Worm (Caenorhabditis elegans) whole organism, L1 larva: Measurements from ENCODE around the gene frpr-14.

Experiments
- C04F5.9 ChIP-seq: sonication (generic microtip); optimal IDR thresholded peaks from 2 replicates; lab custom pipeline; 2016; ENCODE audit warnings: missing genetic modification characterization, missing compliant biosample characterization
- C34B4.2 ChIP-seq: sonication (generic microtip); optimal IDR thresholded peaks from 2 replicates; lab custom pipeline; 2017; ENCODE audit warnings: mild to moderate bottlenecking, missing genetic modification characterization, missing compliant biosample characterization
- F16B12.6 ChIP-seq: fragments of 150-350 bp; optimal IDR thresholded peaks from 2 replicates; lab custom pipeline; 2014; ENCODE audit warnings: missing biosample characterization, missing genetic modification characterization
- alr-1 ChIP-seq: fragments of 200-800 bp; sonication (Bioruptor generic); optimal IDR thresholded peaks from 2 replicates; lab custom pipeline; 2018; ENCODE audit warnings: borderline replicate concordance, mild to moderate bottlenecking, missing genetic modification characterization, missing compliant biosample characterization
- blmp-1 ChIP-seq: fragments of 150-350 bp; optimal IDR thresholded peaks from 2 replicates; lab custom pipeline; 2014; ENCODE audit warnings: missing biosample characterization, missing genetic modification characterization
- ceh-82 ChIP-seq, 3 experiments: fragments of 150-350 bp in 1 of 3; sonication (generic microtip) in 2 of 3; optimal IDR thresholded peaks; 2 replicates each; lab custom pipeline; 2014 to 2017; ENCODE audit warnings: missing biosample characterization in 3 of 3, missing genetic modification characterization in 3 of 3
- ceh-88 ChIP-seq: fragments of 200-800 bp; sonication (Bioruptor generic); IDR thresholded peaks from 2 replicates; pipeline ENCODE4 v1.3.6; 2022; ENCODE audit warnings: missing genetic modification characterization, missing compliant biosample characterization
- ceh-90 ChIP-seq: sonication (generic microtip); optimal IDR thresholded peaks from 2 replicates; lab custom pipeline; 2016; ENCODE audit warnings: missing genetic modification characterization, missing compliant biosample characterization
- dpl-1 ChIP-seq, 3 experiments: fragments of 150-350 bp in 2 of 3; sonication (generic microtip) in 1 of 3; optimal IDR thresholded peaks; 2 replicates each; lab custom pipeline; 2014 to 2017; ENCODE audit warnings: missing biosample characterization in 3 of 3, missing genetic modification characterization in 3 of 3, missing genetic modification reagents in 3 of 3
- efl-1 ChIP-seq, 4 experiments: fragments of 150-350 bp; optimal IDR thresholded peaks in 3 of 4; peaks in 1 of 4; 1 replicate in 1 of 4; 2 replicates in 3 of 4; lab custom pipeline; 2014; ENCODE audit warnings: missing biosample characterization in 2 of 4, missing genetic modification characterization in 2 of 4, missing genetic modification reagents in 2 of 4
- egl-13 ChIP-seq: sonication (generic microtip); optimal IDR thresholded peaks from 2 replicates; lab custom pipeline; 2016; ENCODE audit warnings: missing genotype, missing genetic modification reagents, missing genetic modification characterization, missing compliant biosample characterization
- egl-27 ChIP-seq, 2 experiments: fragments of 150-350 bp in 1 of 2; sonication (generic microtip); optimal IDR thresholded peaks; 3 replicates each; lab custom pipeline; 2017 to 2018; ENCODE audit warnings: missing biosample characterization in 2 of 2, missing genetic modification characterization in 2 of 2, missing genetic modification reagents in 2 of 2
- ets-5 ChIP-seq: fragments of 200-800 bp; sonication (Bioruptor generic); IDR thresholded peaks from 2 replicates; pipeline ENCODE4 v1.3.6; 2022; ENCODE audit warnings: missing genetic modification characterization, missing compliant biosample characterization
- fkh-4 ChIP-seq: sonication (generic microtip); optimal IDR thresholded peaks from 2 replicates; lab custom pipeline; 2016; ENCODE audit warnings: missing compliant biosample characterization, missing genetic modification characterization, borderline replicate concordance
- fkh-8 ChIP-seq: sonication (generic microtip); optimal IDR thresholded peaks from 2 replicates; lab custom pipeline; 2016; ENCODE audit warnings: mild to moderate bottlenecking, missing genetic modification characterization, missing compliant biosample characterization
- grh-1 ChIP-seq: fragments of 200-800 bp; sonication (Bioruptor generic); IDR thresholded peaks from 2 replicates; pipeline ENCODE4 v1.3.6; 2022; ENCODE audit warnings: missing genetic modification reagents, missing genetic modification characterization, missing compliant biosample characterization
- irx-1 ChIP-seq: sonication (generic microtip); optimal IDR thresholded peaks from 2 replicates; lab custom pipeline; 2016; ENCODE audit warnings: missing genetic modification characterization, missing compliant biosample characterization
- lin-15B ChIP-seq: fragments of 150-350 bp; sonication (generic microtip); optimal IDR thresholded peaks from 3 replicates; lab custom pipeline; 2014; ENCODE audit warnings: missing biosample characterization, missing genetic modification characterization
- lin-35 ChIP-seq, 2 experiments: fragments of 150-350 bp; optimal IDR thresholded peaks; 2 replicates each; lab custom pipeline; 2014; ENCODE audit warnings: missing biosample characterization in 2 of 2, missing genetic modification characterization in 2 of 2, missing genetic modification reagents in 2 of 2
- lir-3 ChIP-seq: sonication (generic microtip); optimal IDR thresholded peaks from 2 replicates; lab custom pipeline; 2016; ENCODE audit warnings: mild to moderate bottlenecking, missing genetic modification characterization, moderate library complexity, missing compliant biosample characterization; ENCODE audit not compliant: poor library complexity
- lsy-2 ChIP-seq, 2 experiments: fragments of 150-350 bp; optimal IDR thresholded peaks; 2 replicates each; lab custom pipeline; 2014; ENCODE audit warnings: missing biosample characterization in 2 of 2, missing genetic modification characterization in 2 of 2
- nhr-11 ChIP-seq: fragments of 150-350 bp; optimal IDR thresholded peaks from 2 replicates; lab custom pipeline; 2014; ENCODE audit warnings: missing biosample characterization, missing genetic modification characterization
- nhr-20 ChIP-seq: sonication (generic microtip); optimal IDR thresholded peaks from 2 replicates; lab custom pipeline; 2016; ENCODE audit warnings: mild to moderate bottlenecking, missing genetic modification characterization, missing compliant biosample characterization
- nhr-76 ChIP-seq: sonication (generic microtip); optimal IDR thresholded peaks from 2 replicates; lab custom pipeline; 2017; ENCODE audit warnings: missing biosample characterization, missing genetic modification characterization
- nhr-77 ChIP-seq: fragments of 150-350 bp; optimal IDR thresholded peaks from 2 replicates; lab custom pipeline; 2014; ENCODE audit warnings: missing biosample characterization, missing genetic modification characterization
- nhr-85 ChIP-seq: sonication (generic microtip); peaks from one replicate; lab custom pipeline; 2016; ENCODE audit warnings: missing genetic modification characterization, inconsistent platforms, missing compliant biosample characterization
- pag-3 ChIP-seq: sonication (generic microtip); optimal IDR thresholded peaks from 2 replicates; lab custom pipeline; 2017; ENCODE audit warnings: missing genetic modification characterization, mild to moderate bottlenecking, missing compliant biosample characterization, antibody characterized with exemption, borderline replicate concordance; ENCODE audit not compliant: insufficient read depth
- rnt-1 ChIP-seq: sonication (generic microtip); optimal IDR thresholded peaks from 2 replicates; lab custom pipeline; 2016; ENCODE audit warnings: mild to moderate bottlenecking, missing genetic modification characterization, moderate library complexity, missing compliant biosample characterization
- skn-1 ChIP-seq: fragments of 150-350 bp; optimal IDR thresholded peaks from 2 replicates; lab custom pipeline; 2014; ENCODE audit warnings: missing biosample characterization, missing genetic modification characterization
- snpc-4 ChIP-seq: fragments of 150-350 bp; optimal IDR thresholded peaks from 2 replicates; lab custom pipeline; 2014; ENCODE audit warnings: missing biosample characterization, missing genetic modification characterization
- snu-23 ChIP-seq: sonication (generic microtip); optimal IDR thresholded peaks from 2 replicates; lab custom pipeline; 2016; ENCODE audit warnings: missing genetic modification characterization, missing compliant biosample characterization
- swsn-7 ChIP-seq: sonication (generic microtip); optimal IDR thresholded peaks from 2 replicates; lab custom pipeline; 2016; ENCODE audit warnings: missing genetic modification characterization, missing compliant biosample characterization
- unc-62 ChIP-seq: fragments of 150-350 bp; optimal IDR thresholded peaks from 2 replicates; lab custom pipeline; 2014; ENCODE audit warnings: missing biosample characterization, missing genetic modification reagents, missing genetic modification characterization
- unc-98 ChIP-seq: fragments of 200-800 bp; sonication (Bioruptor generic); IDR thresholded peaks from 2 replicates; pipeline ENCODE4 v1.3.6; 2022; ENCODE audit warnings: missing genetic modification characterization, missing compliant biosample characterization
- vab-15 ChIP-seq: sonication (generic microtip); optimal IDR thresholded peaks from 2 replicates; lab custom pipeline; 2017; ENCODE audit warnings: missing genotype, mild to moderate bottlenecking, missing genetic modification characterization, missing compliant biosample characterization
- xbp-1 ChIP-seq: sonication (generic microtip); optimal IDR thresholded peaks from 2 replicates; lab custom pipeline; 2016; ENCODE audit warnings: missing genetic modification characterization, missing compliant biosample characterization
- ztf-11 ChIP-seq, 2 experiments: sonication (generic microtip); optimal IDR thresholded peaks; 2 replicates each; lab custom pipeline; 2016 to 2017; ENCODE audit warnings: missing genetic modification characterization in 2 of 2, missing biosample characterization in 1 of 2, missing compliant biosample characterization in 1 of 2
- ztf-4 ChIP-seq: fragments of 150-350 bp; optimal IDR thresholded peaks from 2 replicates; lab custom pipeline; 2014; ENCODE audit warnings: missing biosample characterization, missing genetic modification characterization

frpr-14 gene

ce11 chrII:689749-690148 lies 39.0 kb downstream of the frpr-14 start, which contains the start of gene T02H6.4:
Gene T02H6.4, plus strand, starts transcription at chrII:690049.
- TF ChIP-seq pag-3 (tag; lab: Kevin White, UChicago) (no peak), lir-3 (tag; lab: Kevin White, UChicago) (no peak), ztf-11 (tag; optimal IDR thresholded peaks at IDR 0.05; lab: Kevin White, UChicago) (no peak)

ce11 chrII:691550-691949 lies 40.8 kb downstream of the frpr-14 start, which contains the start of gene T02H6.3:
Gene T02H6.3, plus strand, starts transcription at chrII:691850.
- TF ChIP-seq nhr-85 (tag; lab: Kevin White, UChicago) (no peak), unc-62 (GFP tag; lab: Kevin White, UChicago) (no peak)

- peak; percentile 61; the same call in 1 of the 2 replicates for TF ChIP-seq ets-5 (GFP tag; lab: Robert Waterston, UW)
- peak; percentile 39; the same call in 1 of the 2 replicates for TF ChIP-seq grh-1 (GFP tag; lab: Robert Waterston, UW)
- TF ChIP-seq unc-98 (GFP tag; lab: Robert Waterston, UW): peak; percentile 13; the same call in 1 of the 2 replicates
Measured at ce11 chrII:695079-695478, 44.3 kb downstream of the frpr-14 start.

- TF ChIP-seq ceh-90 (tag; lab: Kevin White, UChicago): no peak
- no peak for TF ChIP-seq nhr-20
- TF ChIP-seq fkh-4 (tag; lab: Kevin White, UChicago): no peak
- TF ChIP-seq swsn-7 (tag; lab: Kevin White, UChicago): no peak
- TF ChIP-seq nhr-11 (tag; lab: Kevin White, UChicago): no peak
- TF ChIP-seq ceh-88 (GFP tag; lab: Robert Waterston, UW): no peak
- no peak for TF ChIP-seq C34B4.2 (tag; lab: Kevin White, UChicago)
- TF ChIP-seq egl-13 (tag; lab: Kevin White, UChicago): no peak
- no peak for TF ChIP-seq nhr-76 (tag; lab: Kevin White, UChicago)
- TF ChIP-seq F16B12.6 (tag; lab: Kevin White, UChicago): no peak
- TF ChIP-seq snpc-4 (tag; lab: Kevin White, UChicago): no peak
- TF ChIP-seq nhr-77: no peak
- TF ChIP-seq alr-1: no peak
- TF ChIP-seq ets-5 (GFP tag; lab: Robert Waterston, UW): no peak
- no peak for TF ChIP-seq rnt-1 (tag; lab: Kevin White, UChicago)
- no peak for TF ChIP-seq fkh-8
Measured at ce11 chrII:701025-701370, 50.2 kb downstream of the frpr-14 start, which contains the start of gene T02H6.11. Gene T02H6.11, minus strand, starts transcription at chrII:701125.

- no peak for TF ChIP-seq egl-13 (tag; lab: Kevin White, UChicago)
- TF ChIP-seq C04F5.9 (tag; lab: Kevin White, UChicago): no peak
- TF ChIP-seq ceh-82 (tag; optimal IDR thresholded peaks at IDR 0.05; lab: Kevin White, UChicago): no peak
- TF ChIP-seq xbp-1 (tag; lab: Kevin White, UChicago): peak; percentile 10
- TF ChIP-seq vab-15: no peak
- TF ChIP-seq nhr-77: no peak
- TF ChIP-seq efl-1 (optimal IDR thresholded peaks at IDR 0.05; lab: Kevin White, UChicago): peak in 1 of 2 experiments; percentile 33
- peak in 1 of 2 experiments; percentile 72 for TF ChIP-seq efl-1 (GFP tag; optimal IDR thresholded peaks at IDR 0.05 in 1 of 2; lab: Kevin White, UChicago)
- TF ChIP-seq lin-35 (GFP tag; optimal IDR thresholded peaks at IDR 0.05; lab: Kevin White, UChicago): peak in 1 of 2 experiments; percentile 11
- no peak for TF ChIP-seq skn-1 (tag; lab: Kevin White, UChicago)
- TF ChIP-seq ztf-4: no peak
- TF ChIP-seq lin-15B (tag; lab: Kevin White, UChicago): no peak
- TF ChIP-seq snu-23 (GFP tag; lab: Kevin White, UChicago): peak; percentile 7
- peak in 1 of 2 experiments; percentile 30 for TF ChIP-seq lsy-2 (tag; optimal IDR thresholded peaks at IDR 0.05; lab: Kevin White, UChicago)
- TF ChIP-seq egl-27 (tag; optimal IDR thresholded peaks at IDR 0.05; lab: Kevin White, UChicago): no peak
- TF ChIP-seq blmp-1 (tag; lab: Kevin White, UChicago): peak; percentile 23
- TF ChIP-seq irx-1 (tag; lab: Kevin White, UChicago): no peak
- peak in 1 of 3 experiments; percentile 6 for TF ChIP-seq dpl-1 (GFP tag; optimal IDR thresholded peaks at IDR 0.05; lab: Kevin White, UChicago)
Measured at ce11 chrII:701371-702139, 50.8 kb downstream of the frpr-14 start, which contains the start of gene thoc-1. Gene thoc-1, plus strand, starts transcription at chrII:702107.
